Worm (Caenorhabditis elegans) whole organism, late embryonic: ENCODE measurements around the gene F37C4.4.

ENCODE experiments used
- Y22D7AL.16 ChIP-seq: sonication (generic microtip); optimal IDR thresholded peaks from 2 replicates; lab custom pipeline; 2016; ENCODE audit warnings: missing genetic modification characterization, missing compliant biosample characterization
- ceh-6 ChIP-seq: fragments of 200-800 bp; sonication (Bioruptor generic); optimal IDR thresholded peaks from 2 replicates; lab custom pipeline; 2018; ENCODE audit warnings: mild to moderate bottlenecking, missing genetic modification characterization, missing compliant biosample characterization
- ets-4 ChIP-seq: sonication (generic microtip); optimal IDR thresholded peaks from 2 replicates; lab custom pipeline; 2016; ENCODE audit warnings: missing genetic modification characterization, missing compliant biosample characterization
- nfya-1 ChIP-seq: sonication (generic microtip); optimal IDR thresholded peaks from 2 replicates; lab custom pipeline; 2017; ENCODE audit warnings: missing genetic modification characterization, mild to moderate bottlenecking, missing compliant biosample characterization, antibody characterized with exemption, moderate library complexity
- pha-2 ChIP-seq: sonication (generic microtip); optimal IDR thresholded peaks from 2 replicates; lab custom pipeline; 2017; ENCODE audit warnings: mild to moderate bottlenecking, missing genetic modification characterization, missing compliant biosample characterization
- pha-4 ChIP-seq: fragments of 150-350 bp; optimal IDR thresholded peaks from 2 replicates; lab custom pipeline; 2018; ENCODE audit warnings: missing biosample characterization, missing genetic modification reagents, missing genetic modification characterization
- pqm-1 ChIP-seq: sonication (generic microtip); optimal IDR thresholded peaks from 2 replicates; lab custom pipeline; 2016; ENCODE audit warnings: missing genetic modification characterization, missing compliant biosample characterization

DNA sequence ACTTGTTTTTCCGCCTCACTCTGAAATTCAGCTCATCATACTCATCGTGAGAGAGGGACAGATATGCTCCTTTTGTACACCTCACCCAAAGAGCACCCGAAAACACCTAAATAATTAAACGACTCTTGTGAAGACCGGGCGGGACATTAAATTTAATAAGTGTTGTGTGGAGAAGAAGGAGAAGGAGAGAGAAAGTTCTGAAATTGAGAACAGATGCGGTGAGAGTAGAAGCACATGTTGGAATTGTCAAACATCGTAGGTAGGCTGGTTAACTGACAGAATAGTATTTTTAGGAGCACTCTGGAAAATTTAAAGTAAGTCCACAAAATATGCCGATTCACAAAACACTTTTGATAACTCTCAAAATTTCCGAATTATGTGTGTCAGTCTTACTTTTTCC lies 13.6 kb upstream of the F37C4.4 start:
- no peak for TF ChIP-seq ets-4 (tag; lab: Kevin White, UChicago)
- no peak for TF ChIP-seq pqm-1
- TF ChIP-seq pha-2, result no peak
- no peak for TF ChIP-seq nfya-1 (tag; lab: Kevin White, UChicago)
- TF ChIP-seq pha-4 (tag; lab: Kevin White, UChicago), result no peak
- TF ChIP-seq Y22D7AL.16, result no peak
- TF ChIP-seq ceh-6 (GFP tag; lab: Kevin White, UChicago), result no peak
